Fruit fly (Drosophila melanogaster) whole organism, embryonic: ENCODE results near the gene simj.

ENCODE experiments used
- Abd-B ChIP-seq: fragments of 200-800 bp; sonication (Bioruptor generic); optimal IDR thresholded peaks from 2 replicates; lab custom pipeline; 2018; ENCODE audit warnings: missing biosample characterization, mild to moderate bottlenecking, missing genetic modification characterization, moderate library complexity
- CG10979 ChIP-seq: fragments of 200-800 bp; sonication (Bioruptor generic); optimal IDR thresholded peaks from 2 replicates; lab custom pipeline; 2018; ENCODE audit warnings: missing biosample characterization, mild to moderate bottlenecking, missing genetic modification characterization, moderate library complexity
- CG11695 ChIP-seq: fragments of 200-800 bp; sonication (Bioruptor generic); IDR thresholded peaks from 3 replicates; pipeline ENCODE4 v1.3.6; 2022; ENCODE audit warnings: missing biosample characterization, missing genetic modification characterization
- CG12236 ChIP-seq: fragments of 200-800 bp; sonication (Bioruptor generic); optimal IDR thresholded peaks from 2 replicates; lab custom pipeline; 2016; ENCODE audit warnings: missing biosample characterization, missing genetic modification characterization
- CG13624 ChIP-seq: fragments of 200-800 bp; sonication (Bioruptor generic); optimal IDR thresholded peaks from 2 replicates; lab custom pipeline; 2016; ENCODE audit warnings: missing biosample characterization, missing genetic modification characterization
- CG14710 ChIP-seq: fragments of 200-800 bp; sonication (Bioruptor generic); optimal IDR thresholded peaks from 3 replicates; lab custom pipeline; 2019; ENCODE audit warnings: missing biosample characterization, mild to moderate bottlenecking, missing genetic modification characterization, moderate library complexity
- CG16813 ChIP-seq: fragments of 200-800 bp; sonication (Bioruptor generic); IDR thresholded peaks from 3 replicates; pipeline ENCODE4 v1.3.6; 2022; ENCODE audit warnings: missing biosample characterization, missing genetic modification characterization; ENCODE audit not compliant: partially characterized antibody
- CG17802 ChIP-seq: fragments of 200-800 bp; sonication (Bioruptor generic); optimal IDR thresholded peaks from 2 replicates; lab custom pipeline; 2018; ENCODE audit warnings: missing biosample characterization, mild to moderate bottlenecking, missing genetic modification characterization, moderate library complexity
- CG17912 ChIP-seq: fragments of 200-800 bp; sonication (Bioruptor generic); optimal IDR thresholded peaks from 2 replicates; lab custom pipeline; 2018; ENCODE audit warnings: missing biosample characterization, mild to moderate bottlenecking, missing genetic modification characterization
- CG18262 ChIP-seq: fragments of 200-800 bp; optimal IDR thresholded peaks from 3 replicates; lab custom pipeline; 2019; ENCODE audit warnings: missing biosample characterization, mild to moderate bottlenecking, missing genetic modification characterization, moderate library complexity
- CG1832 ChIP-seq: fragments of 200-800 bp; sonication (Bioruptor generic); optimal IDR thresholded peaks from 2 replicates; lab custom pipeline; 2017; ENCODE audit warnings: missing biosample characterization, mild to moderate bottlenecking, missing genetic modification characterization, inconsistent platforms
- CG18599 ChIP-seq: fragments of 200-800 bp; sonication (Bioruptor generic); optimal IDR thresholded peaks from 3 replicates; lab custom pipeline; 2017; ENCODE audit warnings: missing biosample characterization, missing genetic modification characterization, mild to moderate bottlenecking, moderate library complexity, missing genetic modification reagents
- CG2120 ChIP-seq: fragments of 200-800 bp; sonication (Bioruptor generic); optimal IDR thresholded peaks from 3 replicates; lab custom pipeline; 2016; ENCODE audit warnings: missing biosample characterization, missing genetic modification characterization
- CG2712 ChIP-seq: fragments of 200-800 bp; optimal IDR thresholded peaks from 3 replicates; lab custom pipeline; 2019; ENCODE audit warnings: missing biosample characterization, mild to moderate bottlenecking, missing genetic modification characterization, moderate library complexity
- CG32532 ChIP-seq: fragments of 200-800 bp; sonication (Bioruptor generic); IDR thresholded peaks from 2 replicates; pipeline ENCODE4 v1.3.6; 2022; ENCODE audit warnings: missing biosample characterization, missing genetic modification characterization
- CG8089 ChIP-seq: fragments of 200-800 bp; sonication (Bioruptor generic); optimal IDR thresholded peaks from 3 replicates; lab custom pipeline; 2016; ENCODE audit warnings: missing biosample characterization, missing genetic modification characterization
- Camta ChIP-seq: fragments of 200-800 bp; sonication (Bioruptor generic); optimal IDR thresholded peaks from 2 replicates; lab custom pipeline; 2016; ENCODE audit warnings: missing biosample characterization, missing genetic modification characterization
- Doc2 ChIP-seq: fragments of 200-800 bp; sonication (Bioruptor generic); IDR thresholded peaks from 2 replicates; pipeline ENCODE4 v1.3.6; 2022; ENCODE audit warnings: missing biosample characterization, missing genetic modification characterization
- Fer2 ChIP-seq: fragments of 200-800 bp; sonication (Bioruptor generic); optimal IDR thresholded peaks from 2 replicates; lab custom pipeline; 2018; ENCODE audit warnings: missing biosample characterization, mild to moderate bottlenecking, missing genetic modification characterization, moderate library complexity
- H15 ChIP-seq: fragments of 200-800 bp; sonication (Bioruptor generic); IDR thresholded peaks from 3 replicates; pipeline ENCODE4 v1.3.6; 2022; ENCODE audit warnings: missing biosample characterization, missing genetic modification characterization
- Hr39 ChIP-seq: fragments of >200 bp; optimal IDR thresholded peaks from 2 replicates; lab custom pipeline; 2017
- Lim3 ChIP-seq: fragments of 200-800 bp; sonication (Bioruptor generic); IDR thresholded peaks from 2 replicates; pipeline ENCODE4 v1.3.6; 2022; ENCODE audit warnings: missing biosample characterization, missing genetic modification characterization
- Max ChIP-seq: fragments of 200-800 bp; sonication (Bioruptor generic); optimal IDR thresholded peaks from 2 replicates; lab custom pipeline; 2016; ENCODE audit warnings: missing biosample characterization, mild to moderate bottlenecking, missing genetic modification characterization
- Med ChIP-seq: fragments of 200-800 bp; sonication (Bioruptor generic); peaks from one replicate; lab custom pipeline; 2016; ENCODE audit warnings: missing biosample characterization, missing genetic modification characterization, mild to moderate bottlenecking, inconsistent platforms, moderate library complexity
- NK7.1 ChIP-seq: fragments of 200-800 bp; sonication (Bioruptor generic); optimal IDR thresholded peaks from 3 replicates; lab custom pipeline; 2016; ENCODE audit warnings: missing biosample characterization, missing genetic modification characterization
- PHDP ChIP-seq: fragments of 200-800 bp; sonication (Bioruptor generic); optimal IDR thresholded peaks from 3 replicates; lab custom pipeline; 2018; ENCODE audit warnings: missing biosample characterization, mild to moderate bottlenecking, missing genetic modification characterization, moderate library complexity
- Ravus ChIP-seq: fragments of 200-800 bp; sonication (Bioruptor generic); IDR thresholded peaks from 2 replicates; pipeline ENCODE4 v1.3.6; 2022; ENCODE audit warnings: missing biosample characterization, missing genetic modification characterization
- ci ChIP-seq: fragments of 200-800 bp; sonication (Bioruptor generic); IDR thresholded peaks from 3 replicates; pipeline ENCODE4 v1.3.6; 2022; ENCODE audit warnings: missing biosample characterization, missing genetic modification characterization
- crp ChIP-seq, 2 experiments: fragments of 200-800 bp; sonication (Bioruptor generic); optimal IDR thresholded peaks; 2 replicates in 1 of 2; 3 replicates in 1 of 2; lab custom pipeline; 2017; ENCODE audit warnings: missing biosample characterization in 2 of 2, missing genetic modification characterization in 2 of 2, mild to moderate bottlenecking in 1 of 2, moderate library complexity in 1 of 2
- disco-r ChIP-seq: fragments of 200-800 bp; sonication (Bioruptor generic); optimal IDR thresholded peaks from 2 replicates; lab custom pipeline; 2016; ENCODE audit warnings: missing biosample characterization, missing genetic modification characterization
- dmrt99B ChIP-seq: fragments of 200-800 bp; sonication (Bioruptor generic); optimal IDR thresholded peaks from 2 replicates; lab custom pipeline; 2018; ENCODE audit warnings: missing biosample characterization, mild to moderate bottlenecking, missing genetic modification characterization, moderate library complexity
- eve ChIP-seq, 2 experiments: fragments of >200 bp; optimal IDR thresholded peaks; 2 replicates each; lab custom pipeline; 2017; ENCODE audit warnings: missing biosample characterization in 2 of 2, missing genetic modification characterization in 2 of 2
- gcm ChIP-seq: fragments of 200-800 bp; sonication (Bioruptor generic); optimal IDR thresholded peaks from 2 replicates; lab custom pipeline; 2019; ENCODE audit warnings: missing biosample characterization, mild to moderate bottlenecking, missing genetic modification characterization, moderate library complexity
- ken ChIP-seq: fragments of 200-800 bp; sonication (Bioruptor generic); IDR thresholded peaks from 3 replicates; pipeline ENCODE4 v1.3.6; 2022; ENCODE audit warnings: missing biosample characterization, missing genetic modification characterization
- nau ChIP-seq: fragments of 200-800 bp; sonication (Bioruptor generic); optimal IDR thresholded peaks from 3 replicates; lab custom pipeline; 2017; ENCODE audit warnings: missing biosample characterization, mild to moderate bottlenecking, missing genetic modification characterization, missing genetic modification reagents
- nerfin-2 ChIP-seq: fragments of 200-800 bp; sonication (Bioruptor generic); IDR thresholded peaks from 2 replicates; pipeline ENCODE4 v1.3.6; 2022; ENCODE audit warnings: missing biosample characterization, missing genetic modification characterization; ENCODE audit not compliant: partially characterized antibody
- pan ChIP-seq, 4 experiments: fragments of >200 bp in 3 of 4; fragments of 200-800 bp in 1 of 4; sonication (Bioruptor generic) in 1 of 4; optimal IDR thresholded peaks in 3 of 4; IDR thresholded peaks in 1 of 4; 2 replicates each; pipeline versions ENCODE4 v1.3.6 to Lab custom; 2017 to 2022; ENCODE audit warnings: missing biosample characterization in 2 of 4, missing genetic modification characterization in 2 of 4, mixed read lengths in 1 of 4
- prd ChIP-seq, 3 experiments: fragments of >200 bp in 2 of 3; fragments of 200-800 bp in 1 of 3; sonication (Bioruptor generic) in 1 of 3; optimal IDR thresholded peaks in 2 of 3; IDR thresholded peaks in 1 of 3; 2 replicates in 2 of 3; 3 replicates in 1 of 3; pipeline versions ENCODE4 v1.3.6 to Lab custom; 2017 to 2022; ENCODE audit warnings: missing biosample characterization in 1 of 3, missing genetic modification characterization in 1 of 3
- sqz ChIP-seq: fragments of 200-800 bp; sonication (Bioruptor generic); optimal IDR thresholded peaks from 3 replicates; lab custom pipeline; 2018; ENCODE audit warnings: missing biosample characterization, mild to moderate bottlenecking, missing genetic modification characterization
- ssp ChIP-seq: fragments of 200-800 bp; sonication (Bioruptor generic); IDR thresholded peaks from 2 replicates; pipeline ENCODE4 v1.3.6; 2022; ENCODE audit warnings: missing biosample characterization, missing genetic modification characterization
- tap ChIP-seq: fragments of 200-800 bp; optimal IDR thresholded peaks from 3 replicates; lab custom pipeline; 2019; ENCODE audit warnings: missing biosample characterization, mild to moderate bottlenecking, missing genetic modification characterization, moderate library complexity
- tgo ChIP-seq: fragments of 200-800 bp; sonication (Bioruptor generic); IDR thresholded peaks from 3 replicates; pipeline ENCODE4 v1.3.6; 2022; ENCODE audit warnings: missing biosample characterization, missing genetic modification characterization
- zen ChIP-seq: fragments of 200-800 bp; sonication (Bioruptor generic); optimal IDR thresholded peaks from 3 replicates; lab custom pipeline; 2018; ENCODE audit warnings: missing biosample characterization, mild to moderate bottlenecking, missing genetic modification characterization, moderate library complexity

The simj gene

dm6 chr3L:10659993-10660743, 4.4 kb upstream of the simj start (continued):
- TF ChIP-seq nerfin-2 (no peak), crp (GFP tag; optimal IDR thresholded peaks at IDR 0.05; lab: Kevin White, UChicago) (no peak), ken (GFP tag; lab: Robert Waterston, UW) (no peak), dmrt99B (tag; lab: Kevin White, UChicago) (peak; percentile 18), ssp (no peak), CG2712 (tag; lab: Kevin White, UChicago) (peak; percentile 61), Lim3 (GFP tag; lab: Robert Waterston, UW) (no peak), CG11695 (GFP tag; lab: Robert Waterston, UW) (no peak), sqz (GFP tag; lab: Kevin White, UChicago) (no peak), Doc2 (no peak), CG16813 (no peak), tgo (GFP tag; lab: Robert Waterston, UW) (no peak), H15 (GFP tag; lab: Robert Waterston, UW) (no peak), Med (GFP tag; lab: Kevin White, UChicago) (peak; percentile 57), NK7.1 (GFP tag; lab: Kevin White, UChicago) (no peak), eve (GFP tag; optimal IDR thresholded peaks at IDR 0.05; lab: Kevin White, UChicago) (no peak), pan (optimal IDR thresholded peaks at IDR 0.05; lab: Kevin White, UChicago) (no peak), pan (GFP tag; optimal IDR thresholded peaks at IDR 0.05 in 1 of 2, IDR thresholded peaks at IDR 0.05 in 1 of 2) (peak in 1 of 2 experiments; percentile 5), CG14710 (tag; lab: Kevin White, UChicago) (peak; percentile 31), prd (optimal IDR thresholded peaks at IDR 0.05; lab: Kevin White, UChicago) (no peak), prd (GFP tag; IDR thresholded peaks at IDR 0.05; lab: Robert Waterston, UW) (0 out of 3 replicates have a peak, but pooled peaks have one; percentile 21), nau (no peak), Camta (GFP tag; lab: Kevin White, UChicago) (no peak), tap (tag; lab: Kevin White, UChicago) (peak; percentile 32), Fer2 (tag; lab: Kevin White, UChicago) (no peak), Abd-B (no peak), CG1832 (GFP tag; lab: Kevin White, UChicago) (peak; percentile 51), gcm (GFP tag; lab: Kevin White, UChicago) (no peak), Ravus (GFP tag; lab: Robert Waterston, UW) (no peak), CG32532 (GFP tag; lab: Robert Waterston, UW) (no peak), CG12236 (no peak), PHDP (tag; lab: Kevin White, UChicago) (peak; percentile 1), CG10979 (tag; lab: Kevin White, UChicago) (peak; percentile 48), CG13624 (GFP tag; lab: Kevin White, UChicago) (no peak), Hr39 (no peak), zen (peak; percentile 38), Max (GFP tag; lab: Kevin White, UChicago) (no peak), disco-r (GFP tag; lab: Kevin White, UChicago) (no peak), CG18599 (GFP tag; lab: Kevin White, UChicago) (peak; percentile 23), CG17802 (tag; lab: Kevin White, UChicago) (no peak), ci (GFP tag; lab: Robert Waterston, UW) (peak; percentile 27; the same call in 1 of the 3 replicates), CG17912 (GFP tag; lab: Kevin White, UChicago) (no peak), CG18262 (peak; percentile 52), CG2120 (no peak), CG8089 (GFP tag; lab: Kevin White, UChicago) (no peak)
